Worm (Caenorhabditis elegans) whole organism, L2 larva: ENCODE results near the gene R74.2.

Experiments used
- C34F6.9 ChIP-seq: fragments of 150-350 bp; optimal IDR thresholded peaks from 2 replicates; lab custom pipeline; 2014; ENCODE audit warnings: missing biosample characterization, missing genetic modification characterization
- F13H6.1 ChIP-seq: sonication (generic microtip); optimal IDR thresholded peaks from 2 replicates; lab custom pipeline; 2016; ENCODE audit warnings: missing genetic modification characterization, missing compliant biosample characterization
- R02D3.7 ChIP-seq: fragments of 150-350 bp; optimal IDR thresholded peaks from 2 replicates; lab custom pipeline; 2014; ENCODE audit warnings: missing biosample characterization, missing genetic modification characterization
- aly-2 ChIP-seq: fragments of 150-350 bp; optimal IDR thresholded peaks from 2 replicates; lab custom pipeline; 2014; ENCODE audit warnings: missing biosample characterization, missing genetic modification characterization
- ama-1 ChIP-seq: fragments of 150-350 bp; optimal IDR thresholded peaks from 2 replicates; lab custom pipeline; 2018; ENCODE audit warnings: inconsistent platforms
- blmp-1 ChIP-seq: sonication (generic microtip); optimal IDR thresholded peaks from 2 replicates; lab custom pipeline; 2017; ENCODE audit warnings: missing genetic modification characterization, mild to moderate bottlenecking, missing compliant biosample characterization, antibody characterized with exemption, moderate library complexity; ENCODE audit not compliant: insufficient read depth
- ceh-82 ChIP-seq: fragments of 150-350 bp; optimal IDR thresholded peaks from 2 replicates; lab custom pipeline; 2014; ENCODE audit warnings: missing biosample characterization, missing genetic modification characterization
- crh-2 ChIP-seq: sonication (generic microtip); optimal IDR thresholded peaks from 2 replicates; lab custom pipeline; 2017; ENCODE audit warnings: missing biosample characterization, missing genetic modification characterization
- dmd-4 ChIP-seq: sonication (generic microtip); optimal IDR thresholded peaks from 2 replicates; lab custom pipeline; 2017; ENCODE audit warnings: missing biosample characterization, missing genetic modification characterization
- egl-27 ChIP-seq: sonication (generic microtip); optimal IDR thresholded peaks from 3 replicates; lab custom pipeline; 2017; ENCODE audit warnings: missing biosample characterization, missing genetic modification reagents, missing genetic modification characterization
- elt-1 ChIP-seq: fragments of 150-350 bp; optimal IDR thresholded peaks from 2 replicates; lab custom pipeline; 2014; ENCODE audit warnings: missing biosample characterization, missing genetic modification characterization
- elt-3 ChIP-seq: sonication (generic microtip); optimal IDR thresholded peaks from 2 replicates; lab custom pipeline; 2017; ENCODE audit warnings: missing biosample characterization, missing genetic modification characterization
- lin-11 ChIP-seq: fragments of 150-350 bp; sonication (generic microtip); optimal IDR thresholded peaks from 2 replicates; lab custom pipeline; 2014; ENCODE audit warnings: missing biosample characterization, missing genetic modification characterization, inconsistent platforms, mixed read lengths
- lin-13 ChIP-seq: fragments of 150-350 bp; optimal IDR thresholded peaks from 2 replicates; lab custom pipeline; 2014; ENCODE audit warnings: missing biosample characterization, missing genetic modification reagents, missing genetic modification characterization
- lin-39 ChIP-seq: fragments of 150-350 bp; optimal IDR thresholded peaks from 2 replicates; lab custom pipeline; 2014; ENCODE audit warnings: missing biosample characterization, missing genetic modification reagents, missing genetic modification characterization
- lsy-2 ChIP-seq, 2 experiments: fragments of 150-350 bp in 1 of 2; sonication (generic microtip) in 1 of 2; optimal IDR thresholded peaks; 2 replicates each; lab custom pipeline; 2014 to 2017; ENCODE audit warnings: missing biosample characterization in 2 of 2, missing genetic modification characterization in 2 of 2
- nhr-10 ChIP-seq: sonication (generic microtip); optimal IDR thresholded peaks from 2 replicates; lab custom pipeline; 2017; ENCODE audit warnings: missing biosample characterization, missing genetic modification characterization
- nhr-12 ChIP-seq: fragments of 150-350 bp; optimal IDR thresholded peaks from 2 replicates; lab custom pipeline; 2014; ENCODE audit warnings: missing biosample characterization, missing genetic modification characterization
- nhr-129 ChIP-seq: fragments of 150-350 bp; optimal IDR thresholded peaks from 2 replicates; lab custom pipeline; 2014; ENCODE audit warnings: missing biosample characterization, missing genetic modification characterization
- nhr-21 ChIP-seq: fragments of 150-350 bp; optimal IDR thresholded peaks from 2 replicates; lab custom pipeline; 2014; ENCODE audit warnings: missing biosample characterization, missing genetic modification characterization
- nhr-23 ChIP-seq: fragments of 150-350 bp; optimal IDR thresholded peaks from 2 replicates; lab custom pipeline; 2014; ENCODE audit warnings: missing biosample characterization, missing genetic modification reagents, missing genetic modification characterization
- nhr-25 ChIP-seq: fragments of 150-350 bp; sonication (generic microtip); optimal IDR thresholded peaks from 3 replicates; lab custom pipeline; 2014; ENCODE audit warnings: missing biosample characterization, missing genetic modification characterization
- nhr-77 ChIP-seq: fragments of 150-350 bp; optimal IDR thresholded peaks from 2 replicates; lab custom pipeline; 2014; ENCODE audit warnings: missing biosample characterization, missing genetic modification characterization
- peb-1 ChIP-seq: fragments of 150-350 bp; optimal IDR thresholded peaks from 2 replicates; lab custom pipeline; 2014; ENCODE audit warnings: missing biosample characterization, missing genetic modification characterization
- sem-4 ChIP-seq: fragments of 150-350 bp; optimal IDR thresholded peaks from 2 replicates; lab custom pipeline; 2014; ENCODE audit warnings: missing biosample characterization, missing genetic modification reagents, missing genetic modification characterization
- sma-3 ChIP-seq: sonication (generic microtip); optimal IDR thresholded peaks from 2 replicates; lab custom pipeline; 2016; ENCODE audit warnings: missing genetic modification reagents, missing genetic modification characterization, missing compliant biosample characterization
- sma-9 ChIP-seq, 2 experiments: fragments of 150-350 bp in 1 of 2; sonication (generic microtip) in 1 of 2; optimal IDR thresholded peaks; 2 replicates each; lab custom pipeline; 2014 to 2016; ENCODE audit warnings: missing genetic modification characterization in 2 of 2, mild to moderate bottlenecking in 1 of 2, missing biosample characterization in 1 of 2, missing compliant biosample characterization in 1 of 2, missing genetic modification reagents in 1 of 2, moderate library complexity in 1 of 2
- snpc-4 ChIP-seq: fragments of 150-350 bp; optimal IDR thresholded peaks from 2 replicates; lab custom pipeline; 2014; ENCODE audit warnings: missing biosample characterization, missing genetic modification characterization
- unc-39 ChIP-seq: fragments of 150-350 bp; optimal IDR thresholded peaks from 2 replicates; lab custom pipeline; 2014; ENCODE audit warnings: missing biosample characterization, missing genetic modification characterization
- zag-1 ChIP-seq: fragments of 150-350 bp; optimal IDR thresholded peaks from 2 replicates; lab custom pipeline; 2014; ENCODE audit warnings: missing biosample characterization, missing genetic modification characterization
- ztf-1 ChIP-seq: fragments of 200-800 bp; sonication (Bioruptor generic); conservative IDR thresholded peaks from 2 replicates; pipeline ENCODE4 v1.3.6; 2022; ENCODE audit warnings: missing genetic modification characterization, missing compliant biosample characterization
- ztf-4 ChIP-seq: fragments of 150-350 bp; optimal IDR thresholded peaks from 2 replicates; lab custom pipeline; 2014; ENCODE audit warnings: missing biosample characterization, missing genetic modification characterization

The R74.2 gene

ce11 chrIII:4230092-4230491 lies 42.1 kb downstream of the R74.2 start:
- no peak for TF ChIP-seq nhr-129 (tag; lab: Kevin White, UChicago)
- no peak for TF ChIP-seq sma-3 (GFP tag; lab: Kevin White, UChicago)
- TF ChIP-seq R02D3.7 (tag; lab: Kevin White, UChicago) = no peak
- TF ChIP-seq crh-2 (tag; lab: Kevin White, UChicago) = no peak
- TF ChIP-seq ztf-1 (GFP tag; lab: Robert Waterston, UW) = no peak
- no peak for TF ChIP-seq egl-27 (tag; lab: Kevin White, UChicago)
- TF ChIP-seq ama-1 (lab: Kevin White, UChicago) = no peak

ce11 chrIII:4231372-4231771 lies 43.4 kb downstream of the R74.2 start:
- no peak for TF ChIP-seq snpc-4 (tag; lab: Kevin White, UChicago)
- TF ChIP-seq ceh-82 (tag; lab: Kevin White, UChicago) = no peak
- no peak for TF ChIP-seq sma-3 (GFP tag; lab: Kevin White, UChicago)
- no peak for TF ChIP-seq R02D3.7 (tag; lab: Kevin White, UChicago)
- no peak for TF ChIP-seq nhr-25 (tag; lab: Kevin White, UChicago)
- no peak for TF ChIP-seq ztf-1 (GFP tag; lab: Robert Waterston, UW)
- no peak for TF ChIP-seq F13H6.1 (tag; lab: Kevin White, UChicago)
- TF ChIP-seq nhr-77 = no peak
- TF ChIP-seq ztf-4 (tag; lab: Kevin White, UChicago) = no peak
- no peak for TF ChIP-seq zag-1
- TF ChIP-seq elt-3 (tag; lab: Kevin White, UChicago) = no peak

ce11 chrIII:4232811-4233269 lies 44.9 kb downstream of the R74.2 start, which contains the start of gene nhr-20:
Gene nhr-20 (minus strand): TSS chrIII:4233219.
- TF ChIP-seq unc-39 = no peak
- no peak for TF ChIP-seq nhr-12 (tag; lab: Kevin White, UChicago)
- no peak for TF ChIP-seq sma-3 (GFP tag; lab: Kevin White, UChicago)
- TF ChIP-seq nhr-23 (tag; lab: Kevin White, UChicago) = no peak
- no peak for TF ChIP-seq C34F6.9 (tag; lab: Kevin White, UChicago)
- TF ChIP-seq dmd-4 = no peak
- TF ChIP-seq lin-13 (GFP tag; lab: Kevin White, UChicago) = no peak
- TF ChIP-seq sma-9 (GFP tag; optimal IDR thresholded peaks at IDR 0.05; lab: Kevin White, UChicago) = no peak
- no peak for TF ChIP-seq sma-9 (tag; optimal IDR thresholded peaks at IDR 0.05; lab: Kevin White, UChicago)
- no peak for TF ChIP-seq elt-1
- no peak for TF ChIP-seq lin-11 (tag; lab: Kevin White, UChicago)
- TF ChIP-seq, all 48 proteins: peak for 0

- TF ChIP-seq nhr-77 (no peak), dmd-4 (no peak), lsy-2 (tag; optimal IDR thresholded peaks at IDR 0.05; lab: Kevin White, UChicago) (no peak), ama-1 (lab: Kevin White, UChicago) (no peak), lin-39 (no peak)
Observed at ce11 chrIII:4234642-4235295, 46.8 kb downstream of the R74.2 start.

ce11 chrIII:4236178-4236577 lies 48.2 kb downstream of the R74.2 start:
- TF ChIP-seq F13H6.1 (tag; lab: Kevin White, UChicago) (peak; percentile 12), sma-9 (GFP tag; optimal IDR thresholded peaks at IDR 0.05; lab: Kevin White, UChicago) (peak; percentile 79), sma-9 (tag; optimal IDR thresholded peaks at IDR 0.05; lab: Kevin White, UChicago) (no peak), nhr-21 (peak; percentile 26), C34F6.9 (tag; lab: Kevin White, UChicago) (peak; percentile 35), nhr-25 (tag; lab: Kevin White, UChicago) (peak; percentile 40), sem-4 (tag; lab: Kevin White, UChicago) (peak; percentile 24), lsy-2 (tag; optimal IDR thresholded peaks at IDR 0.05; lab: Kevin White, UChicago) (peak in 1 of 2 experiments; percentile 37), aly-2 (no peak), elt-1 (no peak), sma-3 (GFP tag; lab: Kevin White, UChicago) (peak; percentile 35), nhr-77 (no peak), lin-13 (GFP tag; lab: Kevin White, UChicago) (peak; percentile 95), egl-27 (tag; lab: Kevin White, UChicago) (peak; percentile 1), nhr-10 (tag; lab: Kevin White, UChicago) (no peak), peb-1 (tag; lab: Kevin White, UChicago) (no peak), nhr-129 (tag; lab: Kevin White, UChicago) (peak; percentile 34), blmp-1 (tag; lab: Kevin White, UChicago) (peak; percentile 68)
